Fruit fly (Drosophila melanogaster) whole organism, pupa: Measurements from ENCODE around the gene ScsbetaG.

Experiments
- CG10348 ChIP-seq: fragments of 200-800 bp; sonication (Bioruptor generic); IDR thresholded peaks from 2 replicates; pipeline ENCODE4 v1.3.6; 2022; ENCODE audit warnings: missing biosample characterization, missing genetic modification characterization
- CG12605 ChIP-seq: fragments of 200-800 bp; sonication (Bioruptor generic); IDR thresholded peaks from 2 replicates; pipeline ENCODE4 v1.3.6; 2022; ENCODE audit warnings: missing biosample characterization, missing genetic modification characterization
- CG13204 ChIP-seq: fragments of 200-800 bp; sonication (Bioruptor generic); optimal IDR thresholded peaks from 2 replicates; lab custom pipeline; 2018; ENCODE audit warnings: missing biosample characterization, mild to moderate bottlenecking, missing genetic modification characterization, moderate library complexity
- CG14655 ChIP-seq: fragments of 200-800 bp; sonication (Bioruptor generic); optimal IDR thresholded peaks from 3 replicates; lab custom pipeline; 2017; ENCODE audit warnings: mild to moderate bottlenecking, missing biosample characterization, missing genetic modification reagents, missing genetic modification characterization
- CG15710 ChIP-seq: fragments of 200-800 bp; sonication (Bioruptor generic); optimal IDR thresholded peaks from 2 replicates; lab custom pipeline; 2018; ENCODE audit warnings: missing biosample characterization, mild to moderate bottlenecking, missing genetic modification characterization, moderate library complexity
- CG17806 ChIP-seq: fragments of 200-800 bp; sonication (Bioruptor generic); optimal IDR thresholded peaks from 2 replicates; lab custom pipeline; 2018; ENCODE audit warnings: missing biosample characterization, mild to moderate bottlenecking, missing genetic modification characterization, moderate library complexity
- CG32121 ChIP-seq: fragments of 200-800 bp; sonication (Bioruptor generic); IDR thresholded peaks from 2 replicates; pipeline ENCODE4 v1.3.6; 2022; ENCODE audit warnings: missing biosample characterization, missing genetic modification characterization
- CG34367 ChIP-seq: fragments of 200-800 bp; sonication (Bioruptor generic); optimal IDR thresholded peaks from 2 replicates; lab custom pipeline; 2018; ENCODE audit warnings: missing biosample characterization, mild to moderate bottlenecking, missing genetic modification characterization
- CG4496 ChIP-seq: fragments of 200-800 bp; sonication (Bioruptor generic); IDR thresholded peaks from 3 replicates; pipeline ENCODE4 v1.3.6; 2022; ENCODE audit warnings: missing biosample characterization, missing genetic modification characterization
- CG8159 ChIP-seq: fragments of 200-800 bp; sonication (Bioruptor generic); optimal IDR thresholded peaks from 3 replicates; lab custom pipeline; 2018; ENCODE audit warnings: missing biosample characterization, mild to moderate bottlenecking, missing genetic modification characterization, moderate library complexity
- CG8301 ChIP-seq: fragments of 200-800 bp; sonication (Bioruptor generic); optimal IDR thresholded peaks from 2 replicates; lab custom pipeline; 2018; ENCODE audit warnings: missing biosample characterization, mild to moderate bottlenecking, missing genetic modification characterization
- CG9948 ChIP-seq: fragments of 200-800 bp; sonication (Bioruptor generic); optimal IDR thresholded peaks from 2 replicates; lab custom pipeline; 2018; ENCODE audit warnings: missing biosample characterization, mild to moderate bottlenecking, missing genetic modification characterization, moderate library complexity
- EcR ChIP-seq: fragments of 200-800 bp; sonication (Bioruptor generic); optimal IDR thresholded peaks from 3 replicates; lab custom pipeline; 2019; ENCODE audit warnings: missing biosample characterization, missing genetic modification characterization, mild to moderate bottlenecking, moderate library complexity, missing genetic modification reagents
- Ets98B ChIP-seq: fragments of 200-800 bp; sonication (Bioruptor generic); IDR thresholded peaks from 2 replicates; pipeline ENCODE4 v1.3.6; 2022; ENCODE audit warnings: missing biosample characterization, missing genetic modification characterization
- Pif1A ChIP-seq: fragments of 200-800 bp; sonication (Bioruptor generic); optimal IDR thresholded peaks from 3 replicates; lab custom pipeline; 2016; ENCODE audit warnings: missing biosample characterization, missing genetic modification characterization
- Pif1B ChIP-seq: fragments of 200-800 bp; sonication (Bioruptor generic); optimal IDR thresholded peaks from 3 replicates; lab custom pipeline; 2016; ENCODE audit warnings: missing biosample characterization, missing genetic modification characterization
- Snoo ChIP-seq: fragments of 200-800 bp; sonication (Bioruptor generic); optimal IDR thresholded peaks from 3 replicates; lab custom pipeline; 2017; ENCODE audit warnings: missing biosample characterization, mild to moderate bottlenecking, missing genetic modification characterization, inconsistent platforms
- fd96Ca ChIP-seq: fragments of 200-800 bp; sonication (Bioruptor generic); IDR thresholded peaks from 3 replicates; pipeline ENCODE4 v1.3.6; 2022; ENCODE audit warnings: missing biosample characterization, missing genetic modification characterization
- gl ChIP-seq: fragments of 200-800 bp; sonication (Bioruptor generic); optimal IDR thresholded peaks from 2 replicates; lab custom pipeline; 2018; ENCODE audit warnings: missing biosample characterization, mild to moderate bottlenecking, missing genetic modification characterization
- rn ChIP-seq: fragments of 200-800 bp; sonication (Bioruptor generic); IDR thresholded peaks from 2 replicates; pipeline ENCODE4 v1.3.6; 2022; ENCODE audit warnings: missing biosample characterization, missing genetic modification characterization

ScsbetaG gene

dm6 chr3L:5608128-5608527, 44.6 kb upstream of the ScsbetaG start, which contains the start of gene Eaf6:
Gene Eaf6 (minus strand): TSS chr3L:5608300.
- TF ChIP-seq CG12605 (GFP tag; lab: Robert Waterston, UW) (no peak), EcR (GFP tag; lab: Kevin White, UChicago) (peak; percentile 13)

dm6 chr3L:5604490-5604889, 41.0 kb upstream of the ScsbetaG start, which contains the start of gene mthl2:
Gene mthl2 (plus strand): TSS chr3L:5604790.
- TF ChIP-seq EcR (GFP tag; lab: Kevin White, UChicago) = no peak
- no peak for TF ChIP-seq CG8301 (tag; lab: Kevin White, UChicago)
- no peak for TF ChIP-seq CG8159 (tag; lab: Kevin White, UChicago)
- no peak for TF ChIP-seq CG10348 (GFP tag; lab: Robert Waterston, UW)
- no peak for TF ChIP-seq Pif1A (GFP tag; lab: Kevin White, UChicago)
- no peak for TF ChIP-seq rn (GFP tag; lab: Robert Waterston, UW)
- TF ChIP-seq CG32121 (GFP tag; lab: Robert Waterston, UW) = no peak
- TF ChIP-seq CG4496 = no peak

dm6 chr3L:5603860-5604415, 40.4 kb upstream of the ScsbetaG start, which contains the start of gene TM9SF3:
Gene TM9SF3 (minus strand): TSS chr3L:5603979.
- TF ChIP-seq CG4496 (no peak), CG8301 (tag; lab: Kevin White, UChicago) (no peak)

dm6 chr3L:5599592-5599991, 36.1 kb upstream of the ScsbetaG start, which contains the start of gene CG10591:
Gene CG10591 (minus strand): TSS chr3L:5599692.
- TF ChIP-seq EcR (GFP tag; lab: Kevin White, UChicago) = no peak
- TF ChIP-seq gl (tag; lab: Kevin White, UChicago) = no peak
- no peak for TF ChIP-seq Pif1B (GFP tag; lab: Kevin White, UChicago)
- no peak for TF ChIP-seq CG13204 (GFP tag; lab: Kevin White, UChicago)
- no peak for TF ChIP-seq rn (GFP tag; lab: Robert Waterston, UW)
- TF ChIP-seq CG8159 (tag; lab: Kevin White, UChicago) = no peak
- no peak for TF ChIP-seq CG10348 (GFP tag; lab: Robert Waterston, UW)
- no peak for TF ChIP-seq CG32121 (GFP tag; lab: Robert Waterston, UW)
- TF ChIP-seq CG12605 (GFP tag; lab: Robert Waterston, UW) = no peak
- TF ChIP-seq CG17806 (tag; lab: Kevin White, UChicago) = no peak
- TF ChIP-seq CG14655 (GFP tag; lab: Kevin White, UChicago) = no peak
- TF ChIP-seq Ets98B (GFP tag; lab: Robert Waterston, UW) = no peak
- TF ChIP-seq fd96Ca (GFP tag; lab: Robert Waterston, UW) = no peak

- TF ChIP-seq CG15710 (no peak), CG9948 (tag; lab: Kevin White, UChicago) (no peak), Snoo (tag; lab: Kevin White, UChicago) (no peak), CG17806 (tag; lab: Kevin White, UChicago) (no peak), EcR (GFP tag; lab: Kevin White, UChicago) (no peak), CG10348 (GFP tag; lab: Robert Waterston, UW) (no peak), Pif1B (GFP tag; lab: Kevin White, UChicago) (no peak), gl (tag; lab: Kevin White, UChicago) (no peak)
These were observed 31.5 kb upstream of the ScsbetaG start, which contains the start of the genes Alp10 and Alp9 for dm6 chr3L:5594853-5595593. Gene Alp10 (minus strand): TSS chr3L:5595272. Gene Alp9 (plus strand): TSS chr3L:5595542.

dm6 chr3L:5594163-5594715, 30.7 kb upstream of the ScsbetaG start:
- TF ChIP-seq CG8159 (tag; lab: Kevin White, UChicago) = no peak
- no peak for TF ChIP-seq CG10348 (GFP tag; lab: Robert Waterston, UW)
- TF ChIP-seq fd96Ca (GFP tag; lab: Robert Waterston, UW) = no peak
- TF ChIP-seq CG9948 (tag; lab: Kevin White, UChicago) = no peak
- no peak for TF ChIP-seq CG17806 (tag; lab: Kevin White, UChicago)
- no peak for TF ChIP-seq Ets98B (GFP tag; lab: Robert Waterston, UW)
- TF ChIP-seq Pif1B (GFP tag; lab: Kevin White, UChicago) = no peak
- TF ChIP-seq CG34367 (tag; lab: Kevin White, UChicago) = no peak
- TF ChIP-seq CG32121 (GFP tag; lab: Robert Waterston, UW) = no peak
- no peak for TF ChIP-seq CG14655 (GFP tag; lab: Kevin White, UChicago)
- TF ChIP-seq Snoo (tag; lab: Kevin White, UChicago) = no peak
- no peak for TF ChIP-seq Pif1A (GFP tag; lab: Kevin White, UChicago)
- TF ChIP-seq gl (tag; lab: Kevin White, UChicago) = no peak
- no peak for TF ChIP-seq CG8301 (tag; lab: Kevin White, UChicago)
- no peak for TF ChIP-seq CG13204 (GFP tag; lab: Kevin White, UChicago)
